Worm (Caenorhabditis elegans) whole organism, L2 larva: ENCODE measurements around the gene fbxa-69.

Source experiments
- R02D3.7 ChIP-seq: fragments of 150-350 bp; optimal IDR thresholded peaks from 2 replicates; lab custom pipeline; 2014; ENCODE audit warnings: missing biosample characterization, missing genetic modification characterization
- egl-27 ChIP-seq: sonication (generic microtip); optimal IDR thresholded peaks from 3 replicates; lab custom pipeline; 2017; ENCODE audit warnings: missing biosample characterization, missing genetic modification reagents, missing genetic modification characterization
- fos-1 ChIP-seq: fragments of 150-350 bp; optimal IDR thresholded peaks from 2 replicates; lab custom pipeline; 2014; ENCODE audit warnings: missing biosample characterization, missing genetic modification characterization
- lin-11 ChIP-seq: fragments of 150-350 bp; sonication (generic microtip); optimal IDR thresholded peaks from 2 replicates; lab custom pipeline; 2014; ENCODE audit warnings: missing biosample characterization, missing genetic modification characterization, inconsistent platforms, mixed read lengths
- lin-13 ChIP-seq: fragments of 150-350 bp; optimal IDR thresholded peaks from 2 replicates; lab custom pipeline; 2014; ENCODE audit warnings: missing biosample characterization, missing genetic modification reagents, missing genetic modification characterization
- lin-39 ChIP-seq: fragments of 150-350 bp; optimal IDR thresholded peaks from 2 replicates; lab custom pipeline; 2014; ENCODE audit warnings: missing biosample characterization, missing genetic modification reagents, missing genetic modification characterization
- lsy-2 ChIP-seq, 2 experiments: fragments of 150-350 bp in 1 of 2; sonication (generic microtip) in 1 of 2; optimal IDR thresholded peaks; 2 replicates each; lab custom pipeline; 2014 to 2017; ENCODE audit warnings: missing biosample characterization in 2 of 2, missing genetic modification characterization in 2 of 2
- mbf-1 ChIP-seq: sonication (generic microtip); optimal IDR thresholded peaks from 2 replicates; lab custom pipeline; 2017; ENCODE audit warnings: missing biosample characterization, missing genetic modification characterization
- nhr-237 ChIP-seq: fragments of 150-350 bp; optimal IDR thresholded peaks from 2 replicates; lab custom pipeline; 2014; ENCODE audit warnings: missing biosample characterization, missing genetic modification characterization
- skn-1 ChIP-seq: sonication (generic microtip); optimal IDR thresholded peaks from 2 replicates; lab custom pipeline; 2017; ENCODE audit warnings: missing biosample characterization, missing genetic modification characterization
- sma-3 ChIP-seq: sonication (generic microtip); optimal IDR thresholded peaks from 2 replicates; lab custom pipeline; 2016; ENCODE audit warnings: missing genetic modification reagents, missing genetic modification characterization, missing compliant biosample characterization
- sma-9 ChIP-seq, 2 experiments: fragments of 150-350 bp in 1 of 2; sonication (generic microtip) in 1 of 2; optimal IDR thresholded peaks; 2 replicates each; lab custom pipeline; 2014 to 2016; ENCODE audit warnings: missing genetic modification characterization in 2 of 2, mild to moderate bottlenecking in 1 of 2, missing biosample characterization in 1 of 2, missing compliant biosample characterization in 1 of 2, missing genetic modification reagents in 1 of 2, moderate library complexity in 1 of 2
- zag-1 ChIP-seq: fragments of 150-350 bp; optimal IDR thresholded peaks from 2 replicates; lab custom pipeline; 2014; ENCODE audit warnings: missing biosample characterization, missing genetic modification characterization
- ztf-4 ChIP-seq: fragments of 150-350 bp; optimal IDR thresholded peaks from 2 replicates; lab custom pipeline; 2014; ENCODE audit warnings: missing biosample characterization, missing genetic modification characterization

ce11 chrV:15776651-15777050 is 39.1 kb downstream of the fbxa-69 start, which contains the start of gene nhr-283:
- TF ChIP-seq lin-13 (GFP tag; lab: Kevin White, UChicago) (no peak), sma-3 (GFP tag; lab: Kevin White, UChicago) (no peak), lin-11 (no peak), lsy-2 (tag; optimal IDR thresholded peaks at IDR 0.05; lab: Kevin White, UChicago) (no peak), sma-9 (GFP tag; optimal IDR thresholded peaks at IDR 0.05; lab: Kevin White, UChicago) (no peak), sma-9 (tag; optimal IDR thresholded peaks at IDR 0.05; lab: Kevin White, UChicago) (no peak), fos-1 (tag; lab: Kevin White, UChicago) (no peak), zag-1 (tag; lab: Kevin White, UChicago) (no peak), lin-39 (tag; lab: Kevin White, UChicago) (no peak), nhr-237 (no peak), R02D3.7 (tag; lab: Kevin White, UChicago) (no peak), egl-27 (tag; lab: Kevin White, UChicago) (no peak), skn-1 (tag; lab: Kevin White, UChicago) (no peak), ztf-4 (tag; lab: Kevin White, UChicago) (no peak), mbf-1 (tag; lab: Kevin White, UChicago) (no peak)
